Fruit fly (Drosophila melanogaster): ENCODE results near the gene CG14050.

DNA sequence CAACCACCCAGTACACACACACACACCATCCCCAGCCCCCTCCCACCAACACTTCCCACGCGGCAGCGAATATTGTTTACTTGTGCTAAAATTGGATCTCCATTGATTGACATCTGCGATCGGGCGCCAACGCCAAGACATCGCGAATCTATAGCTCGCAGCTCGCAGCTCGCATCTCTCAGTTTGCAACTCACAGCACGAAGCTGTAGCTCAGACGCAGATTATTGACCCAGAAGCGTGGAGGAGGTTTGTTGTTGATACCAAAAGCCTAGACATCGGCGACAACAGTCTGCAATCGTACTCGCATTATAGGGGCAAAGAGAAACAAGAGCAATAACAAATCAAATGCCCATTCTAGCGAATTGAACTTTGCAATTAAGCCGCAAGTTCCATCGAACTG lies 11.2 kb upstream of the CG14050 start:
- no peak for TF ChIP-seq CG7045 (GFP tag; optimal IDR thresholded peaks at IDR 0.05)
- no peak for TF ChIP-seq ovo (GFP tag; optimal IDR thresholded peaks at IDR 0.05)
- TF ChIP-seq Crg-1 (GFP tag; optimal IDR thresholded peaks at IDR 0.05) = no peak
